Worm (Caenorhabditis elegans) whole organism, L2 larva: ENCODE measurements around the gene srbc-36.

Experiments
- aly-2 ChIP-seq: fragments of 150-350 bp; optimal IDR thresholded peaks from 2 replicates; lab custom pipeline; 2014; ENCODE audit warnings: missing biosample characterization, missing genetic modification characterization
- crh-2 ChIP-seq: sonication (generic microtip); optimal IDR thresholded peaks from 2 replicates; lab custom pipeline; 2017; ENCODE audit warnings: missing biosample characterization, missing genetic modification characterization
- egl-27 ChIP-seq: sonication (generic microtip); optimal IDR thresholded peaks from 3 replicates; lab custom pipeline; 2017; ENCODE audit warnings: missing biosample characterization, missing genetic modification reagents, missing genetic modification characterization
- lsy-2 ChIP-seq, 2 experiments: fragments of 150-350 bp in 1 of 2; sonication (generic microtip) in 1 of 2; optimal IDR thresholded peaks; 2 replicates each; lab custom pipeline; 2014 to 2017; ENCODE audit warnings: missing biosample characterization in 2 of 2, missing genetic modification characterization in 2 of 2
- nhr-77 ChIP-seq: fragments of 150-350 bp; optimal IDR thresholded peaks from 2 replicates; lab custom pipeline; 2014; ENCODE audit warnings: missing biosample characterization, missing genetic modification characterization
- snpc-4 ChIP-seq: fragments of 150-350 bp; optimal IDR thresholded peaks from 2 replicates; lab custom pipeline; 2014; ENCODE audit warnings: missing biosample characterization, missing genetic modification characterization
- unc-39 ChIP-seq: fragments of 150-350 bp; optimal IDR thresholded peaks from 2 replicates; lab custom pipeline; 2014; ENCODE audit warnings: missing biosample characterization, missing genetic modification characterization
- unc-55 ChIP-seq: fragments of 150-350 bp; sonication (generic microtip); optimal IDR thresholded peaks from 3 replicates; lab custom pipeline; 2014; ENCODE audit warnings: missing biosample characterization, missing genetic modification reagents, missing genetic modification characterization
- unc-62 ChIP-seq: fragments of 150-350 bp; optimal IDR thresholded peaks from 2 replicates; lab custom pipeline; 2014; ENCODE audit warnings: missing biosample characterization, missing genetic modification reagents, missing genetic modification characterization
- ztf-11 ChIP-seq: sonication (generic microtip); optimal IDR thresholded peaks from 2 replicates; lab custom pipeline; 2017; ENCODE audit warnings: missing biosample characterization, missing genetic modification characterization

- TF ChIP-seq ztf-11 (tag; lab: Kevin White, UChicago) (no peak), lsy-2 (tag; optimal IDR thresholded peaks at IDR 0.05; lab: Kevin White, UChicago) (no peak), egl-27 (no peak), nhr-77 (tag; lab: Kevin White, UChicago) (no peak), aly-2 (tag; lab: Kevin White, UChicago) (no peak), unc-62 (no peak), unc-55 (GFP tag; lab: Kevin White, UChicago) (no peak), crh-2 (no peak), snpc-4 (tag; lab: Kevin White, UChicago) (no peak), unc-39 (no peak)
These were observed 26.8 kb downstream of the srbc-36 start, which contains the start of gene slc-28.1 for ce11 chrV:3463514-3463913.
